Fruit fly (Drosophila melanogaster) whole organism, pupa: Measurements from ENCODE around the gene CG15498.

Experiments used
- CG10348 ChIP-seq: fragments of 200-800 bp; sonication (Bioruptor generic); IDR thresholded peaks from 2 replicates; pipeline ENCODE4 v1.3.6; 2022; ENCODE audit warnings: missing biosample characterization, missing genetic modification characterization
- CG13204 ChIP-seq: fragments of 200-800 bp; sonication (Bioruptor generic); optimal IDR thresholded peaks from 2 replicates; lab custom pipeline; 2018; ENCODE audit warnings: missing biosample characterization, mild to moderate bottlenecking, missing genetic modification characterization, moderate library complexity
- CG14655 ChIP-seq: fragments of 200-800 bp; sonication (Bioruptor generic); optimal IDR thresholded peaks from 3 replicates; lab custom pipeline; 2017; ENCODE audit warnings: mild to moderate bottlenecking, missing biosample characterization, missing genetic modification reagents, missing genetic modification characterization
- CG15710 ChIP-seq: fragments of 200-800 bp; sonication (Bioruptor generic); optimal IDR thresholded peaks from 2 replicates; lab custom pipeline; 2018; ENCODE audit warnings: missing biosample characterization, mild to moderate bottlenecking, missing genetic modification characterization, moderate library complexity
- CG17806 ChIP-seq: fragments of 200-800 bp; sonication (Bioruptor generic); optimal IDR thresholded peaks from 2 replicates; lab custom pipeline; 2018; ENCODE audit warnings: missing biosample characterization, mild to moderate bottlenecking, missing genetic modification characterization, moderate library complexity
- CG34367 ChIP-seq: fragments of 200-800 bp; sonication (Bioruptor generic); optimal IDR thresholded peaks from 2 replicates; lab custom pipeline; 2018; ENCODE audit warnings: missing biosample characterization, mild to moderate bottlenecking, missing genetic modification characterization
- CG8159 ChIP-seq: fragments of 200-800 bp; sonication (Bioruptor generic); optimal IDR thresholded peaks from 3 replicates; lab custom pipeline; 2018; ENCODE audit warnings: missing biosample characterization, mild to moderate bottlenecking, missing genetic modification characterization, moderate library complexity
- CG8301 ChIP-seq: fragments of 200-800 bp; sonication (Bioruptor generic); optimal IDR thresholded peaks from 2 replicates; lab custom pipeline; 2018; ENCODE audit warnings: missing biosample characterization, mild to moderate bottlenecking, missing genetic modification characterization
- CG9948 ChIP-seq: fragments of 200-800 bp; sonication (Bioruptor generic); optimal IDR thresholded peaks from 2 replicates; lab custom pipeline; 2018; ENCODE audit warnings: missing biosample characterization, mild to moderate bottlenecking, missing genetic modification characterization, moderate library complexity
- D1 ChIP-seq: fragments of 200-800 bp; sonication (Bioruptor generic); optimal IDR thresholded peaks from 2 replicates; lab custom pipeline; 2018; ENCODE audit warnings: missing biosample characterization, mild to moderate bottlenecking, missing genetic modification characterization, moderate library complexity
- EcR ChIP-seq: fragments of 200-800 bp; sonication (Bioruptor generic); optimal IDR thresholded peaks from 3 replicates; lab custom pipeline; 2019; ENCODE audit warnings: missing biosample characterization, missing genetic modification characterization, mild to moderate bottlenecking, moderate library complexity, missing genetic modification reagents
- Pif1A ChIP-seq: fragments of 200-800 bp; sonication (Bioruptor generic); optimal IDR thresholded peaks from 3 replicates; lab custom pipeline; 2016; ENCODE audit warnings: missing biosample characterization, missing genetic modification characterization
- Pif1B ChIP-seq: fragments of 200-800 bp; sonication (Bioruptor generic); optimal IDR thresholded peaks from 3 replicates; lab custom pipeline; 2016; ENCODE audit warnings: missing biosample characterization, missing genetic modification characterization
- gl ChIP-seq: fragments of 200-800 bp; sonication (Bioruptor generic); optimal IDR thresholded peaks from 2 replicates; lab custom pipeline; 2018; ENCODE audit warnings: missing biosample characterization, mild to moderate bottlenecking, missing genetic modification characterization

dm6 chr3R:21586914-21587459, 18.0 kb upstream of the CG15498 start:
- TF ChIP-seq CG15710 (tag; lab: Kevin White, UChicago): no peak
- TF ChIP-seq CG9948 (tag; lab: Kevin White, UChicago): no peak
- no peak for TF ChIP-seq CG10348
- no peak for TF ChIP-seq Pif1A (GFP tag; lab: Kevin White, UChicago)
- TF ChIP-seq gl (tag; lab: Kevin White, UChicago): no peak
- TF ChIP-seq CG14655 (GFP tag; lab: Kevin White, UChicago): no peak
- no peak for TF ChIP-seq EcR (GFP tag; lab: Kevin White, UChicago)
- TF ChIP-seq CG8159: no peak
- no peak for TF ChIP-seq CG13204 (GFP tag; lab: Kevin White, UChicago)
- no peak for TF ChIP-seq D1
- TF ChIP-seq Pif1B (GFP tag; lab: Kevin White, UChicago): no peak
- TF ChIP-seq CG17806 (tag; lab: Kevin White, UChicago): no peak
- TF ChIP-seq CG34367 (tag; lab: Kevin White, UChicago): no peak
- TF ChIP-seq CG8301 (tag; lab: Kevin White, UChicago): no peak
